Worm (Caenorhabditis elegans): Measurements from ENCODE around the gene npp-1.

The npp-1 gene

ce11 chrIV:9854952-9855351 is 3.3 kb upstream of the npp-1 start:
- peak; percentile 28 for TF ChIP-seq nhr-80 (tag; optimal IDR thresholded peaks at IDR 0.05)
- no peak for TF ChIP-seq F23B12.7 (tag; optimal IDR thresholded peaks at IDR 0.05; ENCODE audit: insufficient read depth)
- TF ChIP-seq lin-54 (GFP tag; optimal IDR thresholded peaks at IDR 0.05), result no peak
- TF ChIP-seq let-526 (GFP tag; IDR thresholded peaks at IDR 0.05), result no peak

- TF ChIP-seq lsl-1 (GFP tag; optimal IDR thresholded peaks at IDR 0.05) (no peak), T07F8.4 (tag; optimal IDR thresholded peaks at IDR 0.05) (no peak), tbx-9 (tag; optimal IDR thresholded peaks at IDR 0.05; ENCODE audit: borderline replicate concordance) (no peak), attf-5 (GFP tag; optimal IDR thresholded peaks at IDR 0.05) (no peak), repo-1 (tag; optimal IDR thresholded peaks at IDR 0.05) (no peak)
Observed at ce11 chrIV:9855712-9856111, 2.6 kb upstream of the npp-1 start, which contains the start of gene K07F5.12. Gene K07F5.12, plus strand, starts transcription at chrIV:9856012.

ce11 chrIV:9858970-9859369 is 682 bp downstream of the npp-1 start:
- TF ChIP-seq madf-6 (GFP tag; IDR thresholded peaks at IDR 0.05) (peak; percentile 77), Y53G8AR.9 (GFP tag; conservative IDR thresholded peaks at IDR 0.05) (no peak), xnd-1 (tag; optimal IDR thresholded peaks at IDR 0.05) (peak; percentile 15), ztf-25 (GFP tag; IDR thresholded peaks at IDR 0.05) (no peak), efl-1 (GFP tag; optimal IDR thresholded peaks at IDR 0.05) (peak; percentile 52)

- no peak for TF ChIP-seq Y67H2A.10 (GFP tag; conservative IDR thresholded peaks at IDR 0.05)
- TF ChIP-seq Y56A3A.18 (GFP tag; IDR thresholded peaks at IDR 0.05), result no peak
- TF ChIP-seq lin-26 (GFP tag; IDR thresholded peaks at IDR 0.05), result no peak
- TF ChIP-seq athp-1 (tag; optimal IDR thresholded peaks at IDR 0.05), result no peak
- peak; percentile 3 for TF ChIP-seq lsl-1 (GFP tag; optimal IDR thresholded peaks at IDR 0.05)
- TF ChIP-seq ztf-6 (GFP tag; IDR thresholded peaks at IDR 0.05), result no peak
- no peak for TF ChIP-seq rcor-1 (GFP tag; IDR thresholded peaks at IDR 0.05)
- TF ChIP-seq madf-3 (GFP tag; IDR thresholded peaks at IDR 0.05), result peak; percentile 59; the same call in 1 of the 2 replicates
- no peak for TF ChIP-seq ceh-27 (GFP tag; optimal IDR thresholded peaks at IDR 0.05)
- no peak for TF ChIP-seq hsf-1 (GFP tag; IDR thresholded peaks at IDR 0.05)
- TF ChIP-seq tbx-9 (tag; optimal IDR thresholded peaks at IDR 0.05; ENCODE audit: borderline replicate concordance), result no peak
- peak; percentile 35; the same call in 1 of the 2 replicates for TF ChIP-seq madf-6 (GFP tag; IDR thresholded peaks at IDR 0.05)
- TF ChIP-seq zfh-2 (GFP tag; conservative IDR thresholded peaks at IDR 0.05), result no peak
- no peak for TF ChIP-seq B0019.2 (GFP tag; conservative IDR thresholded peaks at IDR 0.05)
- no peak for TF ChIP-seq Y79H2A.3 (GFP tag; conservative IDR thresholded peaks at IDR 0.05)
- no peak for TF ChIP-seq dpl-1 (GFP tag; optimal IDR thresholded peaks at IDR 0.05)
- TF ChIP-seq ztf-28 (GFP tag; IDR thresholded peaks at IDR 0.05), result no peak
- TF ChIP-seq attf-6 (GFP tag; IDR thresholded peaks at IDR 0.05), result no peak
Observed at ce11 chrIV:9861921-9862320, 3.6 kb downstream of the npp-1 start, which contains the start of gene K07F5.14. Gene K07F5.14, plus strand, starts transcription at chrIV:9862221.

ce11 chrIV:9863817-9864216 is 5.5 kb downstream of the npp-1 start, which contains the start of gene K07F5.16:
Gene K07F5.16, plus strand, starts transcription at chrIV:9864117.
- TF ChIP-seq ceh-100 (GFP tag; IDR thresholded peaks at IDR 0.05) (no peak), ztf-18 (tag; optimal IDR thresholded peaks at IDR 0.05) (no peak), hsf-1 (GFP tag; IDR thresholded peaks at IDR 0.05) (no peak), rpc-1 (optimal IDR thresholded peaks at IDR 0.05) (no peak), rpc-1 (tag; optimal IDR thresholded peaks at IDR 0.05) (no peak), K12H6.12 (tag; optimal IDR thresholded peaks at IDR 0.05) (no peak), sdz-38 (tag; optimal IDR thresholded peaks at IDR 0.05) (no peak), tbx-9 (tag; optimal IDR thresholded peaks at IDR 0.05; ENCODE audit: borderline replicate concordance) (no peak), B0019.2 (GFP tag; conservative IDR thresholded peaks at IDR 0.05) (no peak), him-1 (tag; optimal IDR thresholded peaks at IDR 0.05) (no peak), Y56A3A.18 (GFP tag; IDR thresholded peaks at IDR 0.05) (no peak)

Measured in whole organism, young adult.